Worm (Caenorhabditis elegans): ENCODE measurements around the gene T09F3.7.

T09F3.7 gene

DNA sequence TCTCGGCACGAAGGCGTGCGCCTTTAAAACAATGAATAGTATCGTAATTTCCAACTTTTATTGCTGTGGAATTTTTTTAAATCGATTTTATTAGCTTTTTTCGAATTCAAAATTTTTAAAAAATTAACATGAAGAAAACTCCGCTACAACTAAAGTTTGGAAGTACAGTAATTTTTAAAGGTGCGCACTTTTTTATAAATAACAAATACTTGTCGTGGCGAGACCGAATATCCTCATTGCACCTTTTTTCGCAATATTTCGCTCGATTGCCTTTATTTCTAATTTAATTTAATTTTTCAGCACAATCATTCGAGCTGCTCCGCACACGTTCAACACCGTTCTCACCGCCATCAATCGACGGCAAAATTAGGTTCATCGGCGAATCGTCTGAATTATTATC, at the start of gene T09F3.7, which contains the start of gene T09F3.2:
Gene T09F3.7, plus strand, starts transcription at position 315 of the 400 bp plus-strand sequence.
Gene T09F3.2, plus strand, starts transcription at position 301 of the 400 bp plus-strand sequence.
- TF ChIP-seq pha-4 (tag; optimal IDR thresholded peaks at IDR 0.05) (no peak), mab-5 (tag; optimal IDR thresholded peaks at IDR 0.05) (no peak), lin-13 (tag; optimal IDR thresholded peaks at IDR 0.05) (no peak), zip-8 (tag; optimal IDR thresholded peaks at IDR 0.05) (no peak), ztf-11 (tag; optimal IDR thresholded peaks at IDR 0.05) (no peak), nhr-2 (tag; optimal IDR thresholded peaks at IDR 0.05) (no peak), nhr-76 (tag; optimal IDR thresholded peaks at IDR 0.05) (no peak), nhr-12 (tag; optimal IDR thresholded peaks at IDR 0.05) (no peak), cnd-1 (tag; optimal IDR thresholded peaks at IDR 0.05) (no peak), blmp-1 (tag; optimal IDR thresholded peaks at IDR 0.05) (no peak), ceh-43 (GFP tag; optimal IDR thresholded peaks at IDR 0.05) (no peak), tbx-8 (GFP tag; optimal IDR thresholded peaks at IDR 0.05) (no peak), nhr-28 (tag; optimal IDR thresholded peaks at IDR 0.05) (no peak), hlh-1 (tag; optimal IDR thresholded peaks at IDR 0.05) (no peak)

DNA sequence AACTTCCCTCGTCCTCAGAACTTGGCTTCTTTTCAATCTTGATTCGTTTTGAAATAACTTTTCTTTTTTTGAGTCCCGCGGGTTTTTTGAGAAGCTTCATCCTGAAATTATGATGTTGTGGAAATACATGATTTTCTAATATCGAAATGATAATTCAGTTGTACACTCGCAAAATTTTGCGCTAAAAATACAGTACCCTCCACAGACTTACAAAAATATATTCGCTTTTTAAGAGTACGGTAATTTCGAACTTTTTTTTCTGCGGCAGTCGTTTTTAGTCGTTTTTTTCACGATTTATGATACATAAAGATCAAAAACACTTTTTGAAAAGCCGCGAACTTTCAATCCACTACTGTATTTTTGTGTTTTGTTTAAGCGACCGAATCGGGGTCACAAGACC, 46.0 kb upstream of the T09F3.7 start, which contains the start of gene pro-2:
Gene pro-2, minus strand, starts transcription at position 101 of the 400 bp plus-strand sequence.
- TF ChIP-seq M03D4.4 (tag; optimal IDR thresholded peaks at IDR 0.05) (no peak), ces-1 (GFP tag; optimal IDR thresholded peaks at IDR 0.05) (no peak), nhr-76 (tag; optimal IDR thresholded peaks at IDR 0.05) (no peak), unc-120 (tag; optimal IDR thresholded peaks at IDR 0.05; ENCODE audit: poor library complexity, severe bottlenecking) (no peak), nhr-2 (tag; optimal IDR thresholded peaks at IDR 0.05) (no peak), nhr-12 (tag; optimal IDR thresholded peaks at IDR 0.05) (no peak), ham-2 (GFP tag; optimal IDR thresholded peaks at IDR 0.05) (no peak), unc-62 (GFP tag; optimal IDR thresholded peaks at IDR 0.05) (no peak), tbx-8 (GFP tag; optimal IDR thresholded peaks at IDR 0.05) (no peak), drap-1 (GFP tag; optimal IDR thresholded peaks at IDR 0.05) (no peak), mep-1 (tag; optimal IDR thresholded peaks at IDR 0.05) (no peak), snpc-4 (tag; optimal IDR thresholded peaks at IDR 0.05) (no peak), lsy-2 (tag; optimal IDR thresholded peaks at IDR 0.05) (no peak), nhr-28 (tag; optimal IDR thresholded peaks at IDR 0.05) (no peak)

DNA sequence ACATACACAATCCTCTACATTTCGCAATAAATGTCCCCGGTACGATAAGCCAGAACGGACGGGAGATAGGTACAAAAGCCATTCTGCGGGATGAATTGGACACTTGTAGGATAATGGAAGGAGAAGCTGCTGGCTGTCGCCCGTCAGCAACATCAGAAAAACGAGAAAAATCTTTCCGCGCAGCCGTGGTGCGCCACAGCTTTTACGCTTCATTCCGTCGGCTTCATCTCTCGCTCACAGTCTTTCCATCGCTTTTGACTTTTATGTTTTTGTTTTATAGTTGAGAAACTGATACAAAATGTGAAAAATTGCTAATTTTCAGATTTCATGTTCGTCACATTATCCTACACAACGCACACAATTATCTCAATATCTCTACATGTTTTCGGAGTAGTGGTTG, 44.9 kb upstream of the T09F3.7 start, which contains the start of gene C07E3.10:
Gene C07E3.10, plus strand, starts transcription at position 301 of the 400 bp plus-strand sequence.
- TF ChIP-seq ham-2 (GFP tag; optimal IDR thresholded peaks at IDR 0.05): no peak

DNA sequence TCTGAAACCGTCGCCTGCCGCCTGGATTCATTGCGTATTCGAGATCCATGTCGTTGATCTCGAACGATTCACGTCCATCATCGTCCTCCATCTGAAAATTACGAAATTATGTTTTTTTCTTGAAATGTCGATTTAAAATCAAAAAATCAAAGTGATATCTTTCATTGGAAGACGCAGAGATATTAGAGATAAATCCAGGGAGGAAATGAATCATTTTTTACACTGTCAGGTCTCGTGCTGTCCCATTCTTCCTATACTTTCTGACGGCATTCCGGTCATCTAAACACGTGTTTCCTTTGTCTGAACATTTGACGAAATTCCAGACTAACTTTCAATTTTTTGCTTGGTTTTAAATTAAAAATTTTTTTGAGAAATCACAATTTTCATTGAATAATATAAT, 41.1 kb upstream of the T09F3.7 start, which contains the start of gene stip-1:
Gene stip-1, minus strand, starts transcription at position 98 of the 400 bp plus-strand sequence.
- no peak for TF ChIP-seq unc-39 (tag; optimal IDR thresholded peaks at IDR 0.05)
- TF ChIP-seq lin-13 (tag; optimal IDR thresholded peaks at IDR 0.05): no peak
- TF ChIP-seq lsy-2 (tag; optimal IDR thresholded peaks at IDR 0.05): no peak
- no peak for TF ChIP-seq snpc-4 (tag; optimal IDR thresholded peaks at IDR 0.05)

DNA sequence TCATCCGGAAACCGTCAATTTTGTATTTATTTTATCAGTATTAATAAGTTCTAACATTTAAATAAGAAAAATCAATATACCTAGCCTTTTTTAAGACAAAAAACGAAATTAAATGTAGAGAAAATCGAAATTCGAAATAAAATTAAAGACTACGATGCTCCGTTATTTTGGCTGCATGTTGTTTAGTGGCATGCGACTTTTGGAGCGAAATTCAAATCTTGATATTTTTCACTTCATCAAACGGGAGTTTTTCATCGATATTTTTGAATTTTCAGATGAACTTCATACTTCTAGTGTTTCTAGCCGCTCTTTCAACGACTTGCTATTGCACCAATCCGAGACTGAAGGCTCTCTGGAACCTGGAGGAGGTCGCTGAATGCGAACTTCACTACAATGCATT, 40.5 kb upstream of the T09F3.7 start, which contains the start of gene C07E3.9:
Gene C07E3.9, plus strand, starts transcription at position 270 of the 400 bp plus-strand sequence.
- TF ChIP-seq elt-1 (tag; optimal IDR thresholded peaks at IDR 0.05; ENCODE audit: borderline replicate concordance, insufficient read depth): no peak
- no peak for TF ChIP-seq nhr-28 (tag; optimal IDR thresholded peaks at IDR 0.05)
- TF ChIP-seq lsy-2 (tag; optimal IDR thresholded peaks at IDR 0.05): peak; percentile 56
- peak; percentile 87 for TF ChIP-seq ces-1 (GFP tag; optimal IDR thresholded peaks at IDR 0.05)
- TF ChIP-seq sem-2 (GFP tag; optimal IDR thresholded peaks at IDR 0.05): no peak
- peak; percentile 40 for TF ChIP-seq nhr-237 (tag; optimal IDR thresholded peaks at IDR 0.05)

DNA sequence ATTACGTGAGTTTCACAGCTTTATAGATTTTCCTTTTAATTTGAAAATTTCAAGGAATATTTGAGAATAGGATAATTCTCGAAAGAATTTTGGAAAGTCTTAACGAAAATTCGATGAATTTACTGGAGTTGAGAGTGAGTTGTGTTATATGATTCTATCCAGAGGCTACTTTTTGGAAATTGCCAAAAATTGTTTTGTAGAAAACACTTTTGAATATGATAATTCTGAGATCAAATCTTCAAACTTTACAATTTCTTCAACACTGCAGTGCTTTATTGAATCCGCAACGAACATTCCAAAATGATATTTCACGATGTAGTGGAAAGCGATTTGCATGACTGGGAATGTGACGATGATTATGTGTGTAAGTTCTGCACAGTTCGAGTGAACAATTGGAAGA, 39.0 kb upstream of the T09F3.7 start, which contains the start of gene C07E3.8:
Gene C07E3.8, plus strand, starts transcription at position 301 of the 400 bp plus-strand sequence.
- TF ChIP-seq unc-39 (tag; optimal IDR thresholded peaks at IDR 0.05) (no peak), unc-62 (GFP tag; optimal IDR thresholded peaks at IDR 0.05) (no peak), lin-13 (tag; optimal IDR thresholded peaks at IDR 0.05) (no peak), flh-1 (GFP tag; optimal IDR thresholded peaks at IDR 0.05) (no peak), M03D4.4 (tag; optimal IDR thresholded peaks at IDR 0.05) (no peak), nhr-237 (tag; optimal IDR thresholded peaks at IDR 0.05) (no peak), ham-2 (GFP tag; optimal IDR thresholded peaks at IDR 0.05) (no peak), nhr-28 (tag; optimal IDR thresholded peaks at IDR 0.05) (no peak), sem-2 (GFP tag; optimal IDR thresholded peaks at IDR 0.05) (no peak), blmp-1 (tag; optimal IDR thresholded peaks at IDR 0.05) (no peak), lsy-2 (tag; optimal IDR thresholded peaks at IDR 0.05) (no peak), nhr-12 (tag; optimal IDR thresholded peaks at IDR 0.05) (no peak)
